Fruit fly (Drosophila melanogaster) whole organism, embryonic: ENCODE measurements around the gene Bet5.

Experiments
- Atf6 ChIP-seq: fragments of 200-800 bp; sonication (Bioruptor generic); IDR thresholded peaks from 2 replicates; pipeline ENCODE4 v1.3.6; 2022; ENCODE audit warnings: missing biosample characterization, missing genetic modification characterization
- B-H1 ChIP-seq: fragments of 200-800 bp; sonication (Bioruptor generic); IDR thresholded peaks from 3 replicates; pipeline ENCODE4 v1.3.6; 2022; ENCODE audit warnings: missing biosample characterization, missing genetic modification characterization
- BEAF-32 ChIP-seq: fragments of 200-800 bp; sonication (Bioruptor generic); optimal IDR thresholded peaks from 3 replicates; lab custom pipeline; 2017; ENCODE audit warnings: missing biosample characterization, missing genetic modification characterization, mild to moderate bottlenecking, moderate library complexity, missing genetic modification reagents
- Bgb ChIP-seq: fragments of 200-800 bp; sonication (Bioruptor generic); IDR thresholded peaks from 2 replicates; pipeline ENCODE4 v1.3.6; 2022; ENCODE audit warnings: missing biosample characterization, missing genetic modification characterization; ENCODE audit not compliant: partially characterized antibody
- CG10267 ChIP-seq: fragments of 200-800 bp; sonication (Bioruptor generic); optimal IDR thresholded peaks from 2 replicates; lab custom pipeline; 2018; ENCODE audit warnings: missing biosample characterization, mild to moderate bottlenecking, missing genetic modification characterization, moderate library complexity
- CG11504 ChIP-seq: fragments of 200-800 bp; sonication (Bioruptor generic); optimal IDR thresholded peaks from 3 replicates; lab custom pipeline; 2019; ENCODE audit warnings: missing biosample characterization, mild to moderate bottlenecking, missing genetic modification characterization, moderate library complexity
- CG11695 ChIP-seq: fragments of 200-800 bp; sonication (Bioruptor generic); IDR thresholded peaks from 3 replicates; pipeline ENCODE4 v1.3.6; 2022; ENCODE audit warnings: missing biosample characterization, missing genetic modification characterization
- CG12236 ChIP-seq: fragments of 200-800 bp; sonication (Bioruptor generic); optimal IDR thresholded peaks from 2 replicates; lab custom pipeline; 2016; ENCODE audit warnings: missing biosample characterization, missing genetic modification characterization
- CG1233 ChIP-seq: fragments of 200-800 bp; sonication (Bioruptor generic); optimal IDR thresholded peaks from 4 replicates; lab custom pipeline; 2018; ENCODE audit warnings: missing biosample characterization, mild to moderate bottlenecking, missing genetic modification characterization
- CG13123 ChIP-seq: fragments of 200-800 bp; sonication (Bioruptor generic); optimal IDR thresholded peaks from 2 replicates; lab custom pipeline; 2016; ENCODE audit warnings: missing biosample characterization, missing genetic modification characterization
- CG15073 ChIP-seq: fragments of 200-800 bp; sonication (Bioruptor generic); optimal IDR thresholded peaks from 2 replicates; lab custom pipeline; 2016; ENCODE audit warnings: missing biosample characterization, missing genetic modification characterization
- CG15514 ChIP-seq: fragments of 200-800 bp; sonication (Bioruptor generic); optimal IDR thresholded peaks from 3 replicates; lab custom pipeline; 2017; ENCODE audit warnings: missing biosample characterization, missing genetic modification characterization, mild to moderate bottlenecking, moderate library complexity, missing genetic modification reagents
- CG15601 ChIP-seq: fragments of 200-800 bp; sonication (Bioruptor generic); optimal IDR thresholded peaks from 3 replicates; lab custom pipeline; 2019; ENCODE audit warnings: missing biosample characterization, mild to moderate bottlenecking, missing genetic modification characterization, moderate library complexity
- CG32532 ChIP-seq: fragments of 200-800 bp; sonication (Bioruptor generic); IDR thresholded peaks from 2 replicates; pipeline ENCODE4 v1.3.6; 2022; ENCODE audit warnings: missing biosample characterization, missing genetic modification characterization
- CG4820 ChIP-seq: fragments of 200-800 bp; sonication (Bioruptor generic); optimal IDR thresholded peaks from 3 replicates; lab custom pipeline; 2016; ENCODE audit warnings: missing biosample characterization, missing genetic modification characterization
- CG6175 ChIP-seq: fragments of 200-800 bp; sonication (Bioruptor generic); IDR thresholded peaks from 3 replicates; pipeline ENCODE4 v1.3.6; 2022; ENCODE audit warnings: missing biosample characterization, missing genetic modification characterization
- CG6689 ChIP-seq: fragments of 200-800 bp; sonication (Bioruptor generic); IDR thresholded peaks from 2 replicates; pipeline ENCODE4 v1.3.6; 2022; ENCODE audit warnings: missing biosample characterization, missing genetic modification characterization
- CG8388 ChIP-seq: fragments of 200-800 bp; sonication (Bioruptor generic); optimal IDR thresholded peaks from 2 replicates; lab custom pipeline; 2019; ENCODE audit warnings: missing biosample characterization, mild to moderate bottlenecking, missing genetic modification characterization, moderate library complexity
- CG8924 ChIP-seq: fragments of 200-800 bp; optimal IDR thresholded peaks from 3 replicates; lab custom pipeline; 2019; ENCODE audit warnings: missing biosample characterization, mild to moderate bottlenecking, missing genetic modification characterization, moderate library complexity
- CG9609 ChIP-seq: fragments of 200-800 bp; sonication (Bioruptor generic); optimal IDR thresholded peaks from 3 replicates; lab custom pipeline; 2016; ENCODE audit warnings: missing biosample characterization, missing genetic modification characterization
- CG9932 ChIP-seq: fragments of 200-800 bp; sonication (Bioruptor generic); IDR thresholded peaks from 2 replicates; pipeline ENCODE4 v1.3.6; 2022; ENCODE audit warnings: missing biosample characterization, missing genetic modification characterization
- CHES-1-like ChIP-seq: fragments of 200-800 bp; sonication (Bioruptor generic); optimal IDR thresholded peaks from 2 replicates; lab custom pipeline; 2016; ENCODE audit warnings: missing biosample characterization, missing genetic modification characterization
- CrebB ChIP-seq: fragments of 200-800 bp; sonication (Bioruptor generic); optimal IDR thresholded peaks from 3 replicates; lab custom pipeline; 2018; ENCODE audit warnings: missing biosample characterization, mild to moderate bottlenecking, missing genetic modification characterization
- D19A ChIP-seq: fragments of 200-800 bp; optimal IDR thresholded peaks from 3 replicates; lab custom pipeline; 2019; ENCODE audit warnings: missing biosample characterization, mild to moderate bottlenecking, missing genetic modification characterization, moderate library complexity
- D19B ChIP-seq: fragments of 200-800 bp; sonication (Bioruptor generic); optimal IDR thresholded peaks from 2 replicates; lab custom pipeline; 2017; ENCODE audit warnings: missing biosample characterization, mild to moderate bottlenecking, missing genetic modification characterization
- Deaf1 ChIP-seq: fragments of 200-800 bp; optimal IDR thresholded peaks from 3 replicates; lab custom pipeline; 2019; ENCODE audit warnings: missing biosample characterization, mild to moderate bottlenecking, missing genetic modification characterization, moderate library complexity
- Dfd ChIP-seq, 2 experiments: fragments of >200 bp; optimal IDR thresholded peaks; 2 replicates each; lab custom pipeline; 2017; ENCODE audit warnings: missing biosample characterization in 2 of 2, missing genetic modification characterization in 2 of 2
- Hey ChIP-seq: fragments of 200-800 bp; sonication (Bioruptor generic); optimal IDR thresholded peaks from 3 replicates; lab custom pipeline; 2018; ENCODE audit warnings: missing biosample characterization, mild to moderate bottlenecking, missing genetic modification characterization
- Lhr ChIP-seq: fragments of 200-800 bp; sonication (Bioruptor generic); optimal IDR thresholded peaks from 3 replicates; lab custom pipeline; 2017; ENCODE audit warnings: mild to moderate bottlenecking, missing biosample characterization, missing genetic modification reagents, missing genetic modification characterization
- Lpt ChIP-seq: fragments of >200 bp; optimal IDR thresholded peaks from 2 replicates; lab custom pipeline; 2018; ENCODE audit warnings: missing biosample characterization, missing genetic modification characterization
- Max ChIP-seq: fragments of 200-800 bp; sonication (Bioruptor generic); optimal IDR thresholded peaks from 2 replicates; lab custom pipeline; 2016; ENCODE audit warnings: missing biosample characterization, mild to moderate bottlenecking, missing genetic modification characterization
- Neu2 ChIP-seq: fragments of 200-800 bp; sonication (Bioruptor generic); optimal IDR thresholded peaks from 3 replicates; lab custom pipeline; 2016; ENCODE audit warnings: missing biosample characterization, missing genetic modification characterization, borderline replicate concordance
- Rfx ChIP-seq: fragments of 200-800 bp; sonication (Bioruptor generic); IDR thresholded peaks from 2 replicates; pipeline ENCODE4 v1.3.6; 2022; ENCODE audit warnings: missing biosample characterization, missing genetic modification characterization
- Stat92E ChIP-seq, 3 experiments: fragments of >200 bp in 2 of 3; fragments of 200-800 bp in 1 of 3; sonication (Bioruptor generic) in 1 of 3; optimal IDR thresholded peaks; 2 replicates each; lab custom pipeline; 2017 to 2019; ENCODE audit warnings: missing biosample characterization in 3 of 3, missing genetic modification characterization in 3 of 3, mild to moderate bottlenecking in 1 of 3, moderate library complexity in 1 of 3
- Usf ChIP-seq: fragments of 200-800 bp; sonication (Bioruptor generic); optimal IDR thresholded peaks from 2 replicates; lab custom pipeline; 2017; ENCODE audit warnings: missing genotype, missing biosample characterization, missing genetic modification characterization
- abd-A ChIP-seq: fragments of 200-800 bp; sonication (Bioruptor generic); optimal IDR thresholded peaks from 3 replicates; lab custom pipeline; 2019; ENCODE audit warnings: missing biosample characterization, mild to moderate bottlenecking, missing genetic modification characterization, moderate library complexity
- al ChIP-seq: fragments of 200-800 bp; sonication (Bioruptor generic); IDR thresholded peaks from 2 replicates; pipeline ENCODE4 v1.3.6; 2022; ENCODE audit warnings: missing biosample characterization, missing genetic modification characterization
- ash1 ChIP-seq: fragments of 200-800 bp; sonication (Bioruptor generic); optimal IDR thresholded peaks from 2 replicates; lab custom pipeline; 2018; ENCODE audit warnings: missing biosample characterization, mild to moderate bottlenecking, missing genetic modification characterization
- bsh ChIP-seq, 2 experiments: fragments of 200-800 bp; sonication (Bioruptor generic); optimal IDR thresholded peaks; 2 replicates each; lab custom pipeline; 2017 to 2018; ENCODE audit warnings: mild to moderate bottlenecking in 2 of 2, missing biosample characterization in 2 of 2, missing genetic modification characterization in 2 of 2, moderate library complexity in 1 of 2
- chinmo ChIP-seq: fragments of 200-800 bp; sonication (Bioruptor generic); IDR thresholded peaks from 4 replicates; pipeline ENCODE4 v1.3.6; 2022; ENCODE audit warnings: missing biosample characterization, missing genetic modification characterization; ENCODE audit not compliant: partially characterized antibody
- disco-r ChIP-seq: fragments of 200-800 bp; sonication (Bioruptor generic); optimal IDR thresholded peaks from 2 replicates; lab custom pipeline; 2016; ENCODE audit warnings: missing biosample characterization, missing genetic modification characterization
- esg ChIP-seq: fragments of 200-800 bp; sonication (Bioruptor generic); conservative IDR thresholded peaks from 2 replicates; pipeline ENCODE4 v1.3.6; 2022; ENCODE audit warnings: missing biosample characterization, missing genetic modification characterization
- fd96Cb ChIP-seq: fragments of 200-800 bp; sonication (Bioruptor generic); optimal IDR thresholded peaks from 2 replicates; lab custom pipeline; 2018; ENCODE audit warnings: missing biosample characterization, mild to moderate bottlenecking, missing genetic modification characterization, moderate library complexity
- fru ChIP-seq: fragments of >200 bp; optimal IDR thresholded peaks from 2 replicates; lab custom pipeline; 2017
- klu ChIP-seq: fragments of 200-800 bp; sonication (Bioruptor generic); IDR thresholded peaks from 2 replicates; pipeline ENCODE4 v1.3.6; 2022; ENCODE audit warnings: missing biosample characterization, missing genetic modification characterization
- pita ChIP-seq: fragments of 200-800 bp; sonication (Bioruptor generic); optimal IDR thresholded peaks from 2 replicates; lab custom pipeline; 2017; ENCODE audit warnings: missing biosample characterization, mild to moderate bottlenecking, missing genetic modification characterization
- schlank ChIP-seq: fragments of 200-800 bp; sonication (Bioruptor generic); optimal IDR thresholded peaks from 2 replicates; lab custom pipeline; 2018; ENCODE audit warnings: missing biosample characterization, mild to moderate bottlenecking, missing genetic modification characterization
- slou ChIP-seq: fragments of 200-800 bp; sonication (Bioruptor generic); optimal IDR thresholded peaks from 3 replicates; lab custom pipeline; 2016; ENCODE audit warnings: missing biosample characterization, missing genetic modification characterization
- sr ChIP-seq: fragments of 200-800 bp; sonication (Bioruptor generic); IDR thresholded peaks from 3 replicates; pipeline ENCODE4 v1.3.6; 2022; ENCODE audit warnings: missing biosample characterization, missing genetic modification characterization
- stc ChIP-seq: fragments of 200-800 bp; sonication (Bioruptor generic); IDR thresholded peaks from 2 replicates; pipeline ENCODE4 v1.3.6; 2022; ENCODE audit warnings: missing biosample characterization, missing genetic modification characterization
- wdn ChIP-seq: fragments of 200-800 bp; sonication (Bioruptor generic); IDR thresholded peaks from 2 replicates; pipeline ENCODE4 v1.3.6; 2022; ENCODE audit warnings: missing biosample characterization, missing genetic modification characterization

Gene Bet5

dm6 chr3R:30191462-30191874 lies 11.4 kb downstream of the Bet5 start (continued):
- TF ChIP-seq BEAF-32 (no peak), CG12236 (GFP tag; lab: Kevin White, UChicago) (no peak), CG15514 (GFP tag; lab: Kevin White, UChicago) (no peak), CG6175 (no peak), CG15073 (GFP tag; lab: Kevin White, UChicago) (no peak), fru (lab: Kevin White, UChicago) (no peak), CG9932 (0 out of 2 replicates have a peak, but pooled peaks have one; percentile 1), CG4820 (GFP tag; lab: Kevin White, UChicago) (no peak), Max (no peak), klu (GFP tag; lab: Robert Waterston, UW) (peak; percentile 29; the same call in 1 of the 2 replicates), CG11695 (GFP tag; lab: Robert Waterston, UW) (0 out of 3 replicates have a peak, but pooled peaks have one; percentile 34), Rfx (GFP tag; lab: Robert Waterston, UW) (0 out of 2 replicates have a peak, but pooled peaks have one; percentile 30), bsh (GFP tag; optimal IDR thresholded peaks at IDR 0.05; lab: Kevin White, UChicago) (peak in 1 of 2 experiments; percentile 27), CG8388 (GFP tag; lab: Kevin White, UChicago) (peak; percentile 8), Usf (GFP tag; lab: Kevin White, UChicago) (peak; percentile 7), Dfd (GFP tag; optimal IDR thresholded peaks at IDR 0.05; lab: Kevin White, UChicago) (no peak), D19B (GFP tag; lab: Kevin White, UChicago) (peak; percentile 84), Deaf1 (tag; lab: Kevin White, UChicago) (no peak), Neu2 (GFP tag; lab: Kevin White, UChicago) (no peak), CG32532 (GFP tag; lab: Robert Waterston, UW) (no peak), chinmo (no peak), slou (GFP tag; lab: Kevin White, UChicago) (peak; percentile 38), abd-A (tag; lab: Kevin White, UChicago) (no peak), CG11504 (tag; lab: Kevin White, UChicago) (peak; percentile 54), Lpt (GFP tag; lab: Kevin White, UChicago) (no peak), CG10267 (tag; lab: Kevin White, UChicago) (peak; percentile 5), disco-r (GFP tag; lab: Kevin White, UChicago) (no peak), CG15601 (tag; lab: Kevin White, UChicago) (peak; percentile 26), al (GFP tag; lab: Robert Waterston, UW) (0 out of 2 replicates have a peak, but pooled peaks have one; percentile 38), Lhr (GFP tag; lab: Kevin White, UChicago) (no peak), CG13123 (GFP tag; lab: Kevin White, UChicago) (no peak), Atf6 (GFP tag; lab: Robert Waterston, UW) (no peak), esg (GFP tag; lab: Robert Waterston, UW) (0 out of 2 replicates have a peak, but pooled peaks have one; percentile 5), D19A (no peak), schlank (tag; lab: Kevin White, UChicago) (no peak), Stat92E (GFP tag; optimal IDR thresholded peaks at IDR 0.05; lab: Kevin White, UChicago) (no peak), wdn (GFP tag; lab: Robert Waterston, UW) (no peak), pita (GFP tag; lab: Kevin White, UChicago) (no peak), CG9609 (GFP tag; lab: Kevin White, UChicago) (peak; percentile 48), CG6689 (GFP tag; lab: Robert Waterston, UW) (no peak), CrebB (no peak), CG1233 (GFP tag; lab: Kevin White, UChicago) (peak; percentile 29), Bgb (GFP tag; lab: Robert Waterston, UW) (no peak), CG8924 (tag; lab: Kevin White, UChicago) (peak; percentile 12), sr (GFP tag; lab: Robert Waterston, UW) (no peak), CHES-1-like (GFP tag; lab: Kevin White, UChicago) (peak; percentile 19), Hey (tag; lab: Kevin White, UChicago) (no peak), fd96Cb (peak; percentile 16), B-H1 (GFP tag; lab: Robert Waterston, UW) (no peak), ash1 (no peak), stc (GFP tag; lab: Robert Waterston, UW) (no peak)
